Fruit fly (Drosophila melanogaster) Kc167 (cell line): Measurements from ENCODE around the gene Atg4b.

Source experiments
- Myc ChIP-seq: fragments of >200 bp; optimal IDR thresholded peaks from 2 replicates; lab custom pipeline; 2017; ENCODE audit warnings: missing external identifiers
- Sin3A ChIP-seq: fragments of >200 bp; optimal IDR thresholded peaks from 2 replicates; lab custom pipeline; 2018; ENCODE audit warnings: missing external identifiers
- h ChIP-seq: fragments of >200 bp; optimal IDR thresholded peaks from 3 replicates; lab custom pipeline; 2018; ENCODE audit warnings: missing external identifiers
- insv ChIP-seq: fragments of >200 bp; optimal IDR thresholded peaks from 3 replicates; lab custom pipeline; 2018; ENCODE audit warnings: missing external identifiers
- psq ChIP-seq: fragments of >200 bp; optimal IDR thresholded peaks from 2 replicates; lab custom pipeline; 2017; ENCODE audit warnings: missing external identifiers
- ttk ChIP-seq: sonication (Bioruptor generic); optimal IDR thresholded peaks from 2 replicates; lab custom pipeline; 2017; ENCODE audit warnings: missing external identifiers

The Atg4b gene

DNA sequence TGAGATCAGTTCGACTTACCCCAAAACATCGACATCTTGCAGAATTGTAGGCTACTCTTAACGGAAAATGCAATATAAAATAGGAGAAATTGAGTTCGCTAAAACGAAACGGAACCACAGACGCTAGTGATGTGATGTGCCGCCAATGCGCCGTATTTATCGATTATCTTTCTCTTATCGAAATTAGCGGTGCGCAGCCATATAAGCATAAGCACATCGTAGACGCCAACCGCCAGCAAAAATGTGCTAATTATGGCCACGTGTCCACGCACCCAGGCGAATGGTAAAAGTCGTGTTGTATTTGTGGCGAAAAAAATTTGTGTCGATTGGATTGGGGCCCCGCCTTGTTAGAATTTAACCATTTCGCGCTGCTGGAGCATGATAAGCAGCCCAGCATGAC, 23.7 kb downstream of the Atg4b start, which contains the start of the genes Fkbp39 and Cyfip:
Fkbp39 (minus strand) TSS at position 140 of the 400 bp plus-strand sequence.
Cyfip (plus strand) TSS at position 273 of the 400 bp plus-strand sequence.
- TF ChIP-seq Sin3A (lab: Kevin White, UChicago) (no peak), insv (lab: Kevin White, UChicago) (no peak), psq (no peak), h (lab: Kevin White, UChicago) (no peak), ttk (lab: Kevin White, UChicago) (no peak)

DNA sequence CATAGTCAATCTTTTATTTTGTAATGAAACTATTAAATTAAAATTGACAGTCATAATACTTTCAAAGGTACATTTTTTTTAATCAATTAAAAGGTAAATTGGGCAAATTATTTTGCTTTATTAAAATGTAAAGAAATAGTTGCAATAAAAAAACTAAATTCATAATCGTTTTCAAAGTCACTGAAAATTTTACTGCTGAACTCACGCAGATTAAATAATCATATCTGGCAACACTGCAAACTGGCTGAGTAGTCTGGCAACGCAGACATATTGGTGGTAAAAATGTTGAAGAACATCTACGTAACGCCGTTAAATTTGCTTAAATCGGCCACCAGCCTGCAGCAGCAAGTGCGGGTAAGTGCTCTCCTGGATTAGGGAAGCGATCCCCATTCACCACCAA, 26.3 kb downstream of the Atg4b start, which contains the start of gene mRpL9:
mRpL9 (plus strand) TSS at position 267 of the 400 bp plus-strand sequence.
- TF ChIP-seq Myc (no peak), Sin3A (lab: Kevin White, UChicago) (no peak), psq (no peak), insv (lab: Kevin White, UChicago) (no peak), ttk (lab: Kevin White, UChicago) (no peak), h (lab: Kevin White, UChicago) (no peak)

DNA sequence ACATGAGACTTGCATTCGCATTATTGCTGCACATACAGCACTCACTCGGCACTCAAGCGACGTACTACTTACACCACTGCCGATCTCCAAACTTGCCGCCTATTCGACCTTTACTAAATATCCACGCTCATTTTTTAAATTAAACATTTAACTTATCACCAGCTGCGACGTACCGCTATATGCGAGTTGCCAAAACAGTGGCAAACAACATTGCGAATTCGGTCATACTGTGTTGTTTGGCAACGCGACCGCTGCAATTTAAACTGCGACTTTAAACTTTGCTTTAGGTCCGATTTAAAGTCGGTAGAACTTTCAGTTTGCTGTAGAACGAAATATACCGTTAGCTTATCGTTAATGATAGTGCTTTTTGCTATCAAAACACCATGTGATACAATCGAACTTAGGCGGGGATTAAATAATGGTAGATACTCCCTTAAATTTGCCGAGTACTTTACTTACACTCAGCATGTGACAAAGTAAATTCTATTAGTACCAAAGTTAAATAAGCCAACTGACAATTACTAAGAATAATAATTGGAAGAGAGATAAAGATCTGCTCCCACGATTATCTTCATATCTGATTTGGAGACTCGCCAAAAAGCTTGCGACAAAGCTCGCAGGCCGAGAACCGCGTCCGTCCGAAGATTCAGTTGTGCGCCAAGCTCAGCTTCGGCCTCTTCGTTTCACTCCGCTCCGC, 28.5 kb downstream of the Atg4b start, which contains the start of the genes CG6236 and ea:
CG6236 (minus strand) TSS at position 187 of the 697 bp plus-strand sequence.
ea (plus strand) TSS at position 647 of the 697 bp plus-strand sequence.
- no peak for TF ChIP-seq h (lab: Kevin White, UChicago)
- TF ChIP-seq insv (lab: Kevin White, UChicago): no peak
- no peak for TF ChIP-seq psq
- TF ChIP-seq Myc: no peak
- no peak for TF ChIP-seq Sin3A (lab: Kevin White, UChicago)
- TF ChIP-seq ttk (lab: Kevin White, UChicago): no peak

DNA sequence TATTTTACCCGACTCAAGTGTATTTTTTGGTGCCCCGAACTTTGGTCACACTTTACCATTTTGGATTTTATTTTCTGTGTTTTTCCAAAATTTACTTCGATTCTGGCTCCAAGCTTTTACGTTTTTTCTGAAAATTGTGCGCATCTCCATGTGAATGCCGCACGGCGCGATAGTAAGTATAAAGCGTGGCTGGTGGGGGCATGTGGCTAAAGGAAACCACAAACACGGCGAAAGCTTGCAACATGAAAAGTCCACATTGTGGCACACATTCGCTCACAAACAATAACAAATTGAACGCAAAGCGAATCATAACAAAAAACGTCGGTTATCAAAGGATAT, 36.0 kb downstream of the Atg4b start, which contains the start of gene ear:
ear (plus strand) TSS at position 10 of the 339 bp plus-strand sequence.
- TF ChIP-seq h (lab: Kevin White, UChicago): no peak
- TF ChIP-seq psq: no peak
- TF ChIP-seq Myc: no peak
- TF ChIP-seq Sin3A (lab: Kevin White, UChicago): no peak
- no peak for TF ChIP-seq ttk (lab: Kevin White, UChicago)
- no peak for TF ChIP-seq insv (lab: Kevin White, UChicago)

DNA sequence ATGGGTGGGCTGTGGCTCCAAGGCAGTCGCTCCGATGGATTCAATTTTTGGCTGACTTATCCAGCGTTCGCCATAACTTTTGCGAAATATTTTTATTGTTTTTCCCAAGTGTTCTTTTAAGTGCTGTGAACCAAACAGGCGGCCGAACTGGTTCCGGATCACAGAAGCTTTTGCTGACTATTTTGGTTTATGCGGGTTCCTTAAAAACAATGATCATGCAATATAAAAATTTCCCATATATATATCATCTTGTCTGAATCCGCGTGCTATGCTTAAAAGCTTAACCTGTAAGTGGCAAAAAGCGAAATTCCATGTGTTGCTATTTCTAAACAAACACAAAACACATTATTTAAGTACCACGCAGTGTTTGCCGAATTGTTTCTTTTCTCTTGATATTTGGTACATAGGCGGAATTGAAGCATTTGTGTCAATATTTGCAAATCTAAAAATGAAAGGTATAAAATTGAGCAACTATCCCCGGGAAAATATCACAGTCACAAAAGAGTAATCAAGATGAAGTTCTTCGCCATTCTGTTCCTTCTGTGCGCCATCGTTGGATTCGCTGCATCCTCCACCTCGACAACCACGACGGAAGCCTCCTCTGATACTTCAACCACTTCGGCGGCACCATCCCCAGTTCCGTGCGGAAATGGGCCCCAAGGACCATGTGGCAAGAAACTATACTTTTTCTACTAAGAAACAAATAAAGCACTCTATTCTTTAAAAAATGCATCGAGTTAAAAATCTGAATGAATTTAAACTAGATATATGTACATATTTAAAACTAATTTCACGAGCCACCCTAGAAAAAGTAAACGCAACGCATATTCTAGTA, 36.6 kb downstream of the Atg4b start, which contains the start of the genes CG6276 and CG44040:
CG6276 (minus strand) TSS at position 158 of the 835 bp plus-strand sequence.
CG44040 (plus strand) TSS at position 467 of the 835 bp plus-strand sequence.
- no peak for TF ChIP-seq h (lab: Kevin White, UChicago)
- TF ChIP-seq Myc: no peak
- no peak for TF ChIP-seq insv (lab: Kevin White, UChicago)
- TF ChIP-seq ttk (lab: Kevin White, UChicago): no peak
- no peak for TF ChIP-seq Sin3A (lab: Kevin White, UChicago)
- no peak for TF ChIP-seq psq

DNA sequence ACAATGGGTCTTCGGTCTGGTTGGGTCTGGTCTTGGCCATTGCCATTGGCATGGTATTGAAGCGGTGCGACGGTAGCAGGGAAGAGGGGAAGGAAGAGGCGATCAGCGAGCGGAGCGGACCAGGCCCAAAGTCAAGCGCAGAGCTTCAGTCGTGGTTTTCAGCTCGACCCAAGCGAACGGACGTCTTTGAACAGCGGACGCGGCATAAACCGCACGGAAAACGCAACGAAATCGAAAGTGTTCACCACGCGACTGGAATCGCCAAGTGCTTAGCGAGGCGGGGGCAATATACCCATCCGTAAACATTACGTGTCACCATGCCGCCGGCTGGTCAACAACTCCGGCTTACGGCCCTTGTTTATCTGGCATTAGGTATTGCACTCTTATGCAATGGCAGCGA, 40.4 kb downstream of the Atg4b start, which contains the start of gene CG14866:
CG14866 (plus strand) TSS at position 146 of the 400 bp plus-strand sequence.
- TF ChIP-seq psq (no peak), insv (lab: Kevin White, UChicago) (no peak), h (lab: Kevin White, UChicago) (no peak), Myc (no peak), ttk (lab: Kevin White, UChicago) (no peak), Sin3A (lab: Kevin White, UChicago) (no peak)

DNA sequence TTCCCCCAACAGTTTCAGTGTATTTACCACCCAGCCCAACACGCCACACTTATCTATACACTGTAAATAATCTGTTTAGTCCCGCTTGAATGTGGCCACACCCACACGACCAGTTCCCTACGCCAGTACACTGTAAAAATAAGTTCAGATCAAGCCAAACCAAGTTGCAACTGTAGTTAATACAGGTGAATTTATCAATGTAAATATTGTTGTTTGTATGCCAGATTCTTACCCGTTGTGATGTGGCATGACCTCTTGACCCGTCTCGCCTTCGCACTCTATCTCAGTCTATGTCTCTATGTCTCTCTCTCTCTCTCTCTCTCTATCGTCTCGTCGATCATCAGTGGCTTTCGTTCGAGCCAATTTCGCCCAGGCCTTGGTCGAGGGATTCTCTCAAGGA, 42.9 kb downstream of the Atg4b start:
- TF ChIP-seq ttk (lab: Kevin White, UChicago): no peak
- no peak for TF ChIP-seq insv (lab: Kevin White, UChicago)
- no peak for TF ChIP-seq h (lab: Kevin White, UChicago)
- TF ChIP-seq Sin3A (lab: Kevin White, UChicago): no peak

DNA sequence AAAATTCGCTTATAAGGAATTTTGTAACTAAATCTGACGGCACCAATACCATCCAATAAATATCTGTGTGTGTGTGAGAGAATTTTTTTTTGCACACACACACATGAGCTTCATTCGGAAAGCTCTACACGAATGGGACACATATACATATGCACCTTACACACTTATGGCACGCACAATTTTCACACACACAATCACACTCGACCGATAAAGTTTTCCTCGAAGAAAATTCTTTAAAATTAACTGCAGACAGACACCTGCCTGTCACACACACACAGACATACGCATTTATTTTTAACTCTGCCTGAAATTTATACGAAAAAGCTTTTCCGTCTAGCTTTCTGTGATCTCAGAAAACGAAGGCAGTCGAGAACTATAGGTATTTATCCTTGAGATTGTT, 46.0 kb downstream of the Atg4b start:
- TF ChIP-seq Myc: no peak
- no peak for TF ChIP-seq h (lab: Kevin White, UChicago)
- TF ChIP-seq ttk (lab: Kevin White, UChicago): no peak
- no peak for TF ChIP-seq Sin3A (lab: Kevin White, UChicago)
- no peak for TF ChIP-seq psq
- TF ChIP-seq insv (lab: Kevin White, UChicago): no peak

DNA sequence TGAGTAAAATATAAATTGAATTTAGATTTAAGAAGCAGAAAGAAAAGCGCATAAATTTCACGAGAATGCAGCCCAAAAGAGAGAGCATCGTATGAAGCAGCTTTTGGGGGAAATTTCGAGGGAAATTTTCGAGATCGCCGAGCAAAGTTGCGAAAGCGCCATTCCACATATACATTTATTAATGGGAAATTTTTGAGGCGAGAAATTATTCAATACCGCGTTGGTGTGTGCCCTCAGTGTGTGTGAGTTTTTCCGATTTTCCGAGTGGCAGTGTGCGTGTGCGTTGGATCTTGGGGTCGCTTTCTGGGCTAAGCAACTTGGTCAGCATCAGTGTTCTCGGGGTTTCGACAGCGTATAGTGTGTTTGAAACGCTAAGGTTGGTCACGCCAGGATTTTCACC, 46.8 kb downstream of the Atg4b start, which contains the start of gene Tm2:
Tm2 (plus strand) TSS at position 270 of the 400 bp plus-strand sequence.
- no peak for TF ChIP-seq ttk (lab: Kevin White, UChicago)
- no peak for TF ChIP-seq h (lab: Kevin White, UChicago)

DNA sequence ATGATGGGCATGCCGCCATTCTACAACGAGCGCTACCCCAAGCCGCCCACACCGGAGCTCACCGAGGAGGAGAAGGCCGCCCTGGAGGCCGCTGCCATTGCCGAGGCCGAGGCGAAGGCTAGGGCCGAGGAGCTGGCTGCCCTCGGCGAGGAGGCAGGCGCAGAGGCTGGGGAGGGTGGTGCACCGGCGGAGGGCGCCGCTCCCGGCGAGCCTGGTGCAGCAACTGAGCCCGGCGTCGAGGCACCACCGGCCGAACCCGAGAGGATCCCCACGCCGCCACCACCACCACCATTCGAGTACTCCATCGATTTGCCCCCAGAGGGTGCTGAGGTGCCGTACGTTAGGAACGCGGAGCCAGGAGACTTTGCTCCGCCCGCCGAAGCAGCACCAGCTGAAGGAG, 51.5 kb downstream of the Atg4b start:
- TF ChIP-seq h (lab: Kevin White, UChicago) (no peak), ttk (lab: Kevin White, UChicago) (no peak), Myc (no peak), psq (no peak), Sin3A (lab: Kevin White, UChicago) (no peak), insv (lab: Kevin White, UChicago) (no peak)
